Worm (Caenorhabditis elegans) whole organism, mixed stage, embryonic: Measurements from ENCODE around the gene srv-16.

Source experiments
- bed-3 ChIP-seq: fragments of 200-800 bp; sonication (Bioruptor generic); optimal IDR thresholded peaks from 3 replicates; lab custom pipeline; 2018; ENCODE audit warnings: mild to moderate bottlenecking, missing genetic modification characterization, moderate library complexity, missing compliant biosample characterization
- blmp-1 ChIP-seq: fragments of 150-350 bp; optimal IDR thresholded peaks from 2 replicates; lab custom pipeline; 2014; ENCODE audit warnings: missing biosample characterization, missing genetic modification characterization
- ceh-39 ChIP-seq: fragments of 150-350 bp; optimal IDR thresholded peaks from 2 replicates; lab custom pipeline; 2014; ENCODE audit warnings: missing biosample characterization, missing genetic modification characterization
- ceh-43 ChIP-seq: fragments of 200-800 bp; sonication (Bioruptor generic); optimal IDR thresholded peaks from 2 replicates; lab custom pipeline; 2018; ENCODE audit warnings: mild to moderate bottlenecking, missing genetic modification characterization, moderate library complexity, missing compliant biosample characterization
- ces-1 ChIP-seq: fragments of 150-350 bp; optimal IDR thresholded peaks from 2 replicates; lab custom pipeline; 2014; ENCODE audit warnings: missing biosample characterization, missing genetic modification reagents, missing genetic modification characterization
- cnd-1 ChIP-seq: fragments of 200-800 bp; sonication (Bioruptor generic); optimal IDR thresholded peaks from 2 replicates; lab custom pipeline; 2018; ENCODE audit warnings: mild to moderate bottlenecking, missing genetic modification characterization, missing compliant biosample characterization
- drap-1 ChIP-seq: fragments of 200-800 bp; sonication (Bioruptor generic); optimal IDR thresholded peaks from 3 replicates; lab custom pipeline; 2018; ENCODE audit warnings: mild to moderate bottlenecking, missing genetic modification characterization, missing compliant biosample characterization
- elt-1 ChIP-seq: sonication (generic microtip); optimal IDR thresholded peaks from 2 replicates; lab custom pipeline; 2017; ENCODE audit warnings: missing genetic modification characterization, mild to moderate bottlenecking, missing compliant biosample characterization, antibody characterized with exemption, moderate library complexity, borderline replicate concordance; ENCODE audit not compliant: insufficient read depth
- elt-3 ChIP-seq: fragments of 150-350 bp; optimal IDR thresholded peaks from 2 replicates; lab custom pipeline; 2014; ENCODE audit warnings: missing biosample characterization, missing genetic modification characterization
- flh-1 ChIP-seq: fragments of 200-800 bp; sonication (Bioruptor generic); optimal IDR thresholded peaks from 2 replicates; lab custom pipeline; 2018; ENCODE audit warnings: mild to moderate bottlenecking, missing genetic modification characterization, moderate library complexity, missing compliant biosample characterization
- ham-2 ChIP-seq: fragments of 200-800 bp; sonication (Bioruptor generic); optimal IDR thresholded peaks from 2 replicates; lab custom pipeline; 2018; ENCODE audit warnings: mild to moderate bottlenecking, missing genetic modification characterization, missing compliant biosample characterization
- lin-32 ChIP-seq: fragments of 200-800 bp; sonication (Bioruptor generic); optimal IDR thresholded peaks from 2 replicates; lab custom pipeline; 2018; ENCODE audit warnings: mild to moderate bottlenecking, missing genetic modification characterization, missing compliant biosample characterization
- lsy-2 ChIP-seq: fragments of 150-350 bp; optimal IDR thresholded peaks from 2 replicates; lab custom pipeline; 2014; ENCODE audit warnings: missing biosample characterization, missing genetic modification characterization
- mab-5 ChIP-seq: fragments of 150-350 bp; optimal IDR thresholded peaks from 2 replicates; lab custom pipeline; 2014; ENCODE audit warnings: missing biosample characterization, missing genetic modification characterization
- mep-1 ChIP-seq: fragments of 150-350 bp; optimal IDR thresholded peaks from 2 replicates; lab custom pipeline; 2017; ENCODE audit warnings: missing biosample characterization, missing genetic modification reagents, missing genetic modification characterization, inconsistent platforms
- mls-2 ChIP-seq: sonication (generic microtip); optimal IDR thresholded peaks from 2 replicates; lab custom pipeline; 2016; ENCODE audit warnings: mild to moderate bottlenecking, missing genetic modification characterization, moderate library complexity, missing compliant biosample characterization
- nhr-12 ChIP-seq: fragments of 150-350 bp; optimal IDR thresholded peaks from 2 replicates; lab custom pipeline; 2014; ENCODE audit warnings: missing biosample characterization, missing genetic modification characterization
- nhr-2 ChIP-seq: fragments of 150-350 bp; optimal IDR thresholded peaks from 2 replicates; lab custom pipeline; 2014; ENCODE audit warnings: missing biosample characterization, missing genetic modification characterization
- nhr-237 ChIP-seq: fragments of 150-350 bp; optimal IDR thresholded peaks from 2 replicates; lab custom pipeline; 2014; ENCODE audit warnings: missing biosample characterization, missing genetic modification characterization
- nhr-28 ChIP-seq: fragments of 150-350 bp; optimal IDR thresholded peaks from 2 replicates; lab custom pipeline; 2014; ENCODE audit warnings: missing biosample characterization, missing genetic modification characterization
- nhr-76 ChIP-seq: sonication (generic microtip); optimal IDR thresholded peaks from 2 replicates; lab custom pipeline; 2017; ENCODE audit warnings: missing biosample characterization, missing genetic modification characterization
- snpc-4 ChIP-seq: fragments of 150-350 bp; optimal IDR thresholded peaks from 2 replicates; lab custom pipeline; 2014; ENCODE audit warnings: missing biosample characterization, missing genetic modification characterization
- sptf-1 ChIP-seq: sonication (generic microtip); optimal IDR thresholded peaks from 2 replicates; lab custom pipeline; 2017; ENCODE audit warnings: mild to moderate bottlenecking, missing genetic modification characterization, moderate library complexity, missing compliant biosample characterization
- tbx-8 ChIP-seq: fragments of 200-800 bp; sonication (Bioruptor generic); optimal IDR thresholded peaks from 2 replicates; lab custom pipeline; 2018; ENCODE audit warnings: mild to moderate bottlenecking, missing genetic modification characterization, moderate library complexity, missing compliant biosample characterization
- unc-120 ChIP-seq: sonication (generic microtip); optimal IDR thresholded peaks from 2 replicates; lab custom pipeline; 2017; ENCODE audit warnings: missing genetic modification characterization, missing compliant biosample characterization; ENCODE audit not compliant: poor library complexity, severe bottlenecking
- unc-39 ChIP-seq: fragments of 150-350 bp; optimal IDR thresholded peaks from 2 replicates; lab custom pipeline; 2014; ENCODE audit warnings: missing biosample characterization, missing genetic modification characterization
- unc-62 ChIP-seq: fragments of 150-350 bp; optimal IDR thresholded peaks from 2 replicates; lab custom pipeline; 2014; ENCODE audit warnings: missing biosample characterization, missing genetic modification reagents, missing genetic modification characterization
- ztf-11 ChIP-seq: fragments of 150-350 bp; optimal IDR thresholded peaks from 2 replicates; lab custom pipeline; 2014; ENCODE audit warnings: missing biosample characterization, missing genetic modification characterization

srv-16 gene

ce11 chrIV:15906059-15906632 is 27.6 kb downstream of the srv-16 start, which contains the start of gene srv-15:
Gene srv-15, plus strand, starts transcription at chrIV:15906582.
- TF ChIP-seq nhr-76 (tag; lab: Kevin White, UChicago), result no peak
- no peak for TF ChIP-seq tbx-8 (GFP tag; lab: Kevin White, UChicago)
- no peak for TF ChIP-seq ham-2 (GFP tag; lab: Kevin White, UChicago)
- no peak for TF ChIP-seq ceh-43
- TF ChIP-seq nhr-12 (tag; lab: Kevin White, UChicago), result no peak
- TF ChIP-seq nhr-237 (tag; lab: Kevin White, UChicago), result no peak

- TF ChIP-seq flh-1 (GFP tag; lab: Kevin White, UChicago) (no peak), unc-62 (no peak), ceh-39 (tag; lab: Kevin White, UChicago) (no peak), snpc-4 (tag; lab: Kevin White, UChicago) (no peak), drap-1 (GFP tag; lab: Kevin White, UChicago) (no peak), lin-32 (no peak), unc-120 (tag; lab: Kevin White, UChicago) (no peak), blmp-1 (tag; lab: Kevin White, UChicago) (no peak), mep-1 (no peak), nhr-237 (tag; lab: Kevin White, UChicago) (no peak)
These were observed 32.6 kb downstream of the srv-16 start, which contains the start of gene Y105C5B.5 for ce11 chrIV:15901123-15901522. Gene Y105C5B.5, minus strand, starts transcription at chrIV:15901225.

- TF ChIP-seq sptf-1 (no peak), cnd-1 (tag; lab: Kevin White, UChicago) (no peak), lin-32 (no peak), ceh-39 (tag; lab: Kevin White, UChicago) (no peak), unc-120 (tag; lab: Kevin White, UChicago) (no peak), nhr-237 (tag; lab: Kevin White, UChicago) (no peak), elt-1 (tag; lab: Kevin White, UChicago) (no peak), ztf-11 (no peak)
These were observed 33.6 kb downstream of the srv-16 start for ce11 chrIV:15900158-15900557.

ce11 chrIV:15894819-15895218 is 38.9 kb downstream of the srv-16 start:
- TF ChIP-seq tbx-8 (GFP tag; lab: Kevin White, UChicago) (no peak), lin-32 (no peak), nhr-2 (tag; lab: Kevin White, UChicago) (no peak), ham-2 (GFP tag; lab: Kevin White, UChicago) (no peak), drap-1 (GFP tag; lab: Kevin White, UChicago) (no peak), nhr-28 (tag; lab: Kevin White, UChicago) (no peak), ces-1 (GFP tag; lab: Kevin White, UChicago) (no peak), nhr-237 (tag; lab: Kevin White, UChicago) (no peak), unc-62 (no peak), nhr-12 (tag; lab: Kevin White, UChicago) (no peak), ceh-39 (tag; lab: Kevin White, UChicago) (no peak), ceh-43 (no peak), ztf-11 (no peak), unc-39 (no peak), nhr-76 (tag; lab: Kevin White, UChicago) (no peak), blmp-1 (tag; lab: Kevin White, UChicago) (no peak), unc-120 (tag; lab: Kevin White, UChicago) (no peak), elt-1 (tag; lab: Kevin White, UChicago) (no peak), mep-1 (no peak), mls-2 (tag; lab: Kevin White, UChicago) (no peak)
- TF ChIP-seq, all 35 proteins: peak for 0

- no peak for TF ChIP-seq flh-1 (GFP tag; lab: Kevin White, UChicago)
- TF ChIP-seq ces-1 (GFP tag; lab: Kevin White, UChicago), result no peak
- no peak for TF ChIP-seq nhr-28 (tag; lab: Kevin White, UChicago)
- no peak for TF ChIP-seq bed-3
- no peak for TF ChIP-seq lsy-2 (tag; lab: Kevin White, UChicago)
- TF ChIP-seq mab-5 (tag; lab: Kevin White, UChicago), result no peak
- TF ChIP-seq ceh-43, result no peak
- no peak for TF ChIP-seq elt-3
- TF ChIP-seq lin-32, result no peak
- no peak for TF ChIP-seq unc-120 (tag; lab: Kevin White, UChicago)
- no peak for TF ChIP-seq elt-1 (tag; lab: Kevin White, UChicago)
- TF ChIP-seq unc-39, result no peak
These were observed 39.6 kb downstream of the srv-16 start, which contains the start of gene srv-14 for ce11 chrIV:15894133-15894532. Gene srv-14, minus strand, starts transcription at chrIV:15894233.
